Fruit fly (Drosophila melanogaster): ENCODE measurements around the gene CG32982.

CG32982 gene

DNA sequence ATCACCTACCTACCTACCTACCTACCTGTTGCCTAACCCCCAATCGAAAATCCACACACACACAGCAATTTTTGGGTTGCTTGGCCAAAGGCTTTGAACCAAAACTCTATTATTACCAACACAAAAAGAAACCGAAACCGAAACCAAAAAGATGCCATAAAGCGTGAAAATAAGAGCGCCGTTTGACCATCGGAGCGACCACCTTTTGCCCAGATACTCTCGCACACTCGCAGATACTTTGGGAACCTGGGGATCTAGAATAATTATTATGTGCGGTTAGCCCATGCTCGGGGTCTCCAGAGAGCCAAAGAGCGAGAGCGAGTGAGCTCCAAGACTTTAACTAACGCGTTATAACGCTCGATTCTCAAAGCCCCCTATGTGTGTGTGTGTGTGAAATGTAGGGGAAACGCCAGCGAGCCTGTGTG, 57.0 kb downstream of the CG32982 start (continued):
- peak in 1 of 2 experiments; percentile 72 for TF ChIP-seq Pdp1 (GFP tag; optimal IDR thresholded peaks at IDR 0.05)
- TF ChIP-seq kni (GFP tag; optimal IDR thresholded peaks at IDR 0.05): peak; percentile 5
- no peak for TF ChIP-seq Mrtf (GFP tag; IDR thresholded peaks at IDR 0.05)
- TF ChIP-seq cwo (GFP tag; optimal IDR thresholded peaks at IDR 0.05): peak; percentile 16
- peak; percentile 84 for TF ChIP-seq CG13894 (tag; optimal IDR thresholded peaks at IDR 0.05)
- TF ChIP-seq pzg (GFP tag; optimal IDR thresholded peaks at IDR 0.05): no peak
- TF ChIP-seq eyg (GFP tag; optimal IDR thresholded peaks at IDR 0.05): no peak
- no peak for TF ChIP-seq peb (GFP tag; IDR thresholded peaks at IDR 0.05)
- no peak for TF ChIP-seq gro (GFP tag; optimal IDR thresholded peaks at IDR 0.05)
- TF ChIP-seq nom (GFP tag; optimal IDR thresholded peaks at IDR 0.05): no peak
- TF ChIP-seq CG10321 (GFP tag; IDR thresholded peaks at IDR 0.05): no peak
- TF ChIP-seq CG12219 (GFP tag; optimal IDR thresholded peaks at IDR 0.05): no peak
- TF ChIP-seq CG6254 (GFP tag; optimal IDR thresholded peaks at IDR 0.05): no peak
- peak; percentile 45 for TF ChIP-seq ftz-f1 (GFP tag; optimal IDR thresholded peaks at IDR 0.05)
- no peak for TF ChIP-seq CG10959 (GFP tag; IDR thresholded peaks at IDR 0.05)
- peak; percentile 24 for TF ChIP-seq corto (GFP tag; optimal IDR thresholded peaks at IDR 0.05)
- TF ChIP-seq CG12236 (GFP tag; optimal IDR thresholded peaks at IDR 0.05): no peak
- TF ChIP-seq CG33213 (GFP tag; optimal IDR thresholded peaks at IDR 0.05): no peak
- 0 out of 2 replicates have a peak, but pooled peaks have one; percentile 16 for TF ChIP-seq Atf6 (GFP tag; IDR thresholded peaks at IDR 0.05)
- no peak for TF ChIP-seq CG8765 (GFP tag; IDR thresholded peaks at IDR 0.05)
- TF ChIP-seq gsb (GFP tag; IDR thresholded peaks at IDR 0.05): no peak
- no peak for TF ChIP-seq stc (GFP tag; IDR thresholded peaks at IDR 0.05)
- TF ChIP-seq E2f2 (GFP tag; IDR thresholded peaks at IDR 0.05): 0 out of 2 replicates have a peak, but pooled peaks have one; percentile 14
- TF ChIP-seq sd (tag; optimal IDR thresholded peaks at IDR 0.05): peak; percentile 24
- no peak for TF ChIP-seq CG31224 (GFP tag; IDR thresholded peaks at IDR 0.05)
- TF ChIP-seq Dad (GFP tag; optimal IDR thresholded peaks at IDR 0.05): no peak
- TF ChIP-seq lab (GFP tag; optimal IDR thresholded peaks at IDR 0.05): peak; percentile 53
- TF ChIP-seq Usf (GFP tag; optimal IDR thresholded peaks at IDR 0.05): no peak
- TF ChIP-seq Blimp-1 (GFP tag; optimal IDR thresholded peaks at IDR 0.05): peak; percentile 69
- TF ChIP-seq Spps (tag; optimal IDR thresholded peaks at IDR 0.05): no peak
- no peak for TF ChIP-seq H15 (GFP tag; IDR thresholded peaks at IDR 0.05)
- no peak for TF ChIP-seq Sin3A (optimal IDR thresholded peaks at IDR 0.05)
- no peak for TF ChIP-seq Chrac-16 (GFP tag; optimal IDR thresholded peaks at IDR 0.05)
- no peak for TF ChIP-seq zen (tag; optimal IDR thresholded peaks at IDR 0.05)
- no peak for TF ChIP-seq CG17568 (GFP tag; optimal IDR thresholded peaks at IDR 0.05)
- TF ChIP-seq GATAe (GFP tag; conservative IDR thresholded peaks at IDR 0.05): no peak
- TF ChIP-seq vvl (GFP tag; IDR thresholded peaks at IDR 0.05): peak; percentile 10; the same call in 1 of the 2 replicates
- no peak for TF ChIP-seq nerfin-1 (tag; optimal IDR thresholded peaks at IDR 0.05)
- peak; percentile 14 for TF ChIP-seq CG18011 (GFP tag; optimal IDR thresholded peaks at IDR 0.05)
- TF ChIP-seq CG11398 (GFP tag; optimal IDR thresholded peaks at IDR 0.05): no peak
- no peak for TF ChIP-seq CG11456 (GFP tag; IDR thresholded peaks at IDR 0.05)
- TF ChIP-seq CG10147 (GFP tag; optimal IDR thresholded peaks at IDR 0.05): no peak
- no peak for TF ChIP-seq Nf-YB (GFP tag; optimal IDR thresholded peaks at IDR 0.05)
- TF ChIP-seq Deaf1 (tag; optimal IDR thresholded peaks at IDR 0.05): peak; percentile 38
- peak; percentile 38; the same call in 1 of the 3 replicates for TF ChIP-seq CG34224 (GFP tag; IDR thresholded peaks at IDR 0.05; ENCODE audit: partially characterized antibody)
- no peak for TF ChIP-seq CG1792 (GFP tag; optimal IDR thresholded peaks at IDR 0.05)
- TF ChIP-seq Oaz (GFP tag; IDR thresholded peaks at IDR 0.05): no peak
- TF ChIP-seq Myb (GFP tag; optimal IDR thresholded peaks at IDR 0.05): no peak
- TF ChIP-seq CG18476 (GFP tag; optimal IDR thresholded peaks at IDR 0.05): no peak
- no peak for TF ChIP-seq Eip74EF (GFP tag; optimal IDR thresholded peaks at IDR 0.05)
- peak; percentile 21 for TF ChIP-seq CG10543 (GFP tag; optimal IDR thresholded peaks at IDR 0.05)

All from whole organism, embryonic.